Fruit fly (Drosophila melanogaster) Kc167 (cell line): ENCODE measurements around the gene CG8136.

Source experiments
- Myc ChIP-seq: fragments of >200 bp; optimal IDR thresholded peaks from 2 replicates; lab custom pipeline; 2017; ENCODE audit warnings: missing external identifiers
- Sin3A ChIP-seq: fragments of >200 bp; optimal IDR thresholded peaks from 2 replicates; lab custom pipeline; 2018; ENCODE audit warnings: missing external identifiers
- h ChIP-seq: fragments of >200 bp; optimal IDR thresholded peaks from 3 replicates; lab custom pipeline; 2018; ENCODE audit warnings: missing external identifiers
- insv ChIP-seq: fragments of >200 bp; optimal IDR thresholded peaks from 3 replicates; lab custom pipeline; 2018; ENCODE audit warnings: missing external identifiers
- psq ChIP-seq: fragments of >200 bp; optimal IDR thresholded peaks from 2 replicates; lab custom pipeline; 2017; ENCODE audit warnings: missing external identifiers
- ttk ChIP-seq: sonication (Bioruptor generic); optimal IDR thresholded peaks from 2 replicates; lab custom pipeline; 2017; ENCODE audit warnings: missing external identifiers

The CG8136 gene

dm6 chr3R:8700660-8701059 is 20.5 kb upstream of the CG8136 start:
- TF ChIP-seq Myc, result no peak
- no peak for TF ChIP-seq ttk (lab: Kevin White, UChicago)

dm6 chr3R:8701197-8701596 is 20.0 kb upstream of the CG8136 start:
- TF ChIP-seq ttk (lab: Kevin White, UChicago) (no peak), insv (lab: Kevin White, UChicago) (no peak), h (no peak), Myc (no peak), psq (lab: Kevin White, UChicago) (no peak), Sin3A (lab: Kevin White, UChicago) (no peak)

dm6 chr3R:8704669-8705068 is 16.5 kb upstream of the CG8136 start:
- no peak for TF ChIP-seq psq (lab: Kevin White, UChicago)
- TF ChIP-seq Sin3A (lab: Kevin White, UChicago), result no peak

- TF ChIP-seq insv (lab: Kevin White, UChicago) (no peak), h (no peak)
Measured at dm6 chr3R:8705323-8706097, 15.7 kb upstream of the CG8136 start.

dm6 chr3R:8707166-8707565 is 14.0 kb upstream of the CG8136 start:
- no peak for TF ChIP-seq ttk (lab: Kevin White, UChicago)
- TF ChIP-seq insv (lab: Kevin White, UChicago), result no peak

- TF ChIP-seq insv (lab: Kevin White, UChicago) (no peak), ttk (lab: Kevin White, UChicago) (no peak), psq (lab: Kevin White, UChicago) (no peak), Myc (no peak), Sin3A (lab: Kevin White, UChicago) (no peak), h (no peak)
Measured at dm6 chr3R:8711890-8712449, 9.2 kb upstream of the CG8136 start.

- TF ChIP-seq h, result no peak
- no peak for TF ChIP-seq Myc
- no peak for TF ChIP-seq Sin3A (lab: Kevin White, UChicago)
- TF ChIP-seq ttk (lab: Kevin White, UChicago), result no peak
- no peak for TF ChIP-seq psq (lab: Kevin White, UChicago)
- no peak for TF ChIP-seq insv (lab: Kevin White, UChicago)
Measured at dm6 chr3R:8712722-8713131, 8.4 kb upstream of the CG8136 start, which contains the start of gene CG8112. TSS of gene CG8112 (plus strand) at chr3R:8712933.

- TF ChIP-seq Sin3A (lab: Kevin White, UChicago) (no peak), ttk (lab: Kevin White, UChicago) (no peak), h (no peak), Myc (no peak), insv (lab: Kevin White, UChicago) (no peak), psq (lab: Kevin White, UChicago) (no peak)
Measured at dm6 chr3R:8715371-8715770, 5.8 kb upstream of the CG8136 start.

dm6 chr3R:8715851-8716550 is 5.2 kb upstream of the CG8136 start, which contains the start of gene TMEM216:
TSS of gene TMEM216 (plus strand) at chr3R:8716243.
- no peak for TF ChIP-seq Sin3A (lab: Kevin White, UChicago)
- no peak for TF ChIP-seq insv (lab: Kevin White, UChicago)
- no peak for TF ChIP-seq ttk (lab: Kevin White, UChicago)
- no peak for TF ChIP-seq Myc
- no peak for TF ChIP-seq h
- no peak for TF ChIP-seq psq (lab: Kevin White, UChicago)

dm6 chr3R:8716551-8716879 is 4.7 kb upstream of the CG8136 start:
- TF ChIP-seq psq (lab: Kevin White, UChicago), result no peak
- TF ChIP-seq h, result no peak

- TF ChIP-seq ttk (lab: Kevin White, UChicago), result no peak
- TF ChIP-seq insv (lab: Kevin White, UChicago), result no peak
- TF ChIP-seq h, result no peak
- no peak for TF ChIP-seq psq (lab: Kevin White, UChicago)
Measured at dm6 chr3R:8718356-8718755, 2.8 kb upstream of the CG8136 start, which contains the start of gene Cks85A. TSS of gene Cks85A (minus strand) at chr3R:8718456.

- no peak for TF ChIP-seq h
- no peak for TF ChIP-seq psq (lab: Kevin White, UChicago)
- TF ChIP-seq Sin3A (lab: Kevin White, UChicago), result no peak
- no peak for TF ChIP-seq ttk (lab: Kevin White, UChicago)
- TF ChIP-seq insv (lab: Kevin White, UChicago), result no peak
- no peak for TF ChIP-seq Myc
Measured at dm6 chr3R:8718898-8719297, 2.3 kb upstream of the CG8136 start, which contains the start of gene CG11760. TSS of gene CG11760 (plus strand) at chr3R:8719198.
